Worm (Caenorhabditis elegans) whole organism, L3 larva: ENCODE measurements around the gene twk-17.
A peak's percentile ranks its signal among the peaks of the same experiment; 100 is the strongest.

Experiments used
- aly-2 ChIP-seq: fragments of 150-350 bp; optimal IDR thresholded peaks from 2 replicates; lab custom pipeline; 2014; ENCODE audit warnings: missing biosample characterization, missing genetic modification characterization
- egl-27 ChIP-seq: sonication (generic microtip); optimal IDR thresholded peaks from 4 replicates; lab custom pipeline; 2017; ENCODE audit warnings: missing biosample characterization, missing genetic modification reagents, missing genetic modification characterization
- egl-5 ChIP-seq: fragments of 150-350 bp; optimal IDR thresholded peaks from 2 replicates; lab custom pipeline; 2017; ENCODE audit warnings: missing biosample characterization, missing genetic modification reagents, missing genetic modification characterization, inconsistent platforms
- elt-1 ChIP-seq: fragments of 150-350 bp; optimal IDR thresholded peaks from 2 replicates; lab custom pipeline; 2014; ENCODE audit warnings: missing biosample characterization, missing genetic modification characterization
- elt-2 ChIP-seq: sonication (generic microtip); optimal IDR thresholded peaks from 2 replicates; lab custom pipeline; 2016; ENCODE audit warnings: missing genetic modification reagents, mild to moderate bottlenecking, missing genetic modification characterization, missing compliant biosample characterization
- fos-1 ChIP-seq: fragments of 150-350 bp; optimal IDR thresholded peaks from 2 replicates; lab custom pipeline; 2014; ENCODE audit warnings: missing biosample characterization, missing genetic modification characterization
- lin-39 ChIP-seq: fragments of 150-350 bp; optimal IDR thresholded peaks from 2 replicates; lab custom pipeline; 2018; ENCODE audit warnings: missing biosample characterization, missing genetic modification reagents, missing genetic modification characterization
- mdl-1 ChIP-seq: fragments of 150-350 bp; optimal IDR thresholded peaks from 2 replicates; lab custom pipeline; 2014; ENCODE audit warnings: missing biosample characterization, missing genetic modification characterization
- mml-1 ChIP-seq: fragments of 150-350 bp; sonication (generic microtip); optimal IDR thresholded peaks from 3 replicates; lab custom pipeline; 2014; ENCODE audit warnings: missing biosample characterization, missing genetic modification characterization
- nfya-1 ChIP-seq: sonication (generic microtip); optimal IDR thresholded peaks from 2 replicates; lab custom pipeline; 2017; ENCODE audit warnings: missing genetic modification characterization, mild to moderate bottlenecking, missing compliant biosample characterization, antibody characterized with exemption, moderate library complexity; ENCODE audit not compliant: insufficient read depth
- nhr-11 ChIP-seq: fragments of 150-350 bp; optimal IDR thresholded peaks from 2 replicates; lab custom pipeline; 2014; ENCODE audit warnings: missing biosample characterization, missing genetic modification characterization
- nhr-23 ChIP-seq: fragments of 150-350 bp; optimal IDR thresholded peaks from 2 replicates; lab custom pipeline; 2014; ENCODE audit warnings: missing biosample characterization, missing genetic modification reagents, missing genetic modification characterization
- nhr-237 ChIP-seq: fragments of 150-350 bp; optimal IDR thresholded peaks from 2 replicates; lab custom pipeline; 2014; ENCODE audit warnings: missing biosample characterization, missing genetic modification characterization
- nhr-25 ChIP-seq: sonication (generic microtip); optimal IDR thresholded peaks from 2 replicates; lab custom pipeline; 2017; ENCODE audit warnings: missing biosample characterization, missing genetic modification characterization
- nhr-43 ChIP-seq: sonication (generic microtip); optimal IDR thresholded peaks from 2 replicates; lab custom pipeline; 2016; ENCODE audit warnings: mild to moderate bottlenecking, missing genetic modification characterization, missing compliant biosample characterization; ENCODE audit not compliant: poor library complexity, severe bottlenecking
- nhr-67 ChIP-seq: fragments of 150-350 bp; optimal IDR thresholded peaks from 2 replicates; lab custom pipeline; 2014; ENCODE audit warnings: missing biosample characterization, missing genetic modification characterization
- nhr-77 ChIP-seq: fragments of 150-350 bp; optimal IDR thresholded peaks from 2 replicates; lab custom pipeline; 2014; ENCODE audit warnings: missing biosample characterization, missing genetic modification characterization
- skn-1 ChIP-seq: fragments of 150-350 bp; optimal IDR thresholded peaks from 2 replicates; lab custom pipeline; 2014; ENCODE audit warnings: missing biosample characterization, missing genetic modification characterization
- snpc-4 ChIP-seq: fragments of 150-350 bp; optimal IDR thresholded peaks from 2 replicates; lab custom pipeline; 2014; ENCODE audit warnings: missing biosample characterization, missing genetic modification characterization
- tbx-2 ChIP-seq: sonication (generic microtip); optimal IDR thresholded peaks from 2 replicates; lab custom pipeline; 2016; ENCODE audit warnings: mild to moderate bottlenecking, missing genetic modification characterization, missing compliant biosample characterization
- unc-39 ChIP-seq: sonication (generic microtip); optimal IDR thresholded peaks from 4 replicates; lab custom pipeline; 2017; ENCODE audit warnings: missing biosample characterization, missing genetic modification characterization
- zag-1 ChIP-seq: fragments of 150-350 bp; optimal IDR thresholded peaks from 2 replicates; lab custom pipeline; 2014; ENCODE audit warnings: missing biosample characterization, missing genetic modification characterization
- ztf-11 ChIP-seq: fragments of 150-350 bp; optimal IDR thresholded peaks from 2 replicates; lab custom pipeline; 2014; ENCODE audit warnings: missing biosample characterization, missing genetic modification characterization

twk-17 gene

DNA sequence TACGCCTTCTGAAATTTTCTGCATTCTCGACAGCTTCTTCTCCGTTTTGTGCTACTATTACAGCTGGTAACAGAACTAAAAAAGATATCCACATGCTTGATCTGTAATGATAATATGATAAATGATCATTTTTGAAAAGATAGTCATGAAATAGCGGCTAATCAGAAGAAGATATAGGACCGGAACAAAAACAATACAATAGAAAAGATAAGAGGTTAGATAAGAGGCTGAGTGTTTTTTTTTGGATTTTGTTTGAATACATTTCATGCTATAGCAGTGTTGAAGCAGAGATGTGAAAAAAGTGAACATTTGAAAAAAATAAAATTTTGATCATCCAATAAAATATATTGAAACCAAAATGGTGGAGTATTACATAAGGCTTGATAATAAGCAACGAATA, 53.6 kb downstream of the twk-17 start, which contains the start of gene F46C8.8:
TSS of gene F46C8.8 (minus strand) at position 101 of the 400 bp plus-strand sequence.
- TF ChIP-seq zag-1 (tag; lab: Kevin White, UChicago) = no peak
- no peak for TF ChIP-seq fos-1 (tag; lab: Kevin White, UChicago)
- TF ChIP-seq lin-39 (tag; lab: Kevin White, UChicago) = no peak
- TF ChIP-seq elt-1 (tag; lab: Kevin White, UChicago) = no peak
- TF ChIP-seq nhr-237 = no peak
- no peak for TF ChIP-seq nhr-77 (tag; lab: Kevin White, UChicago)
- TF ChIP-seq aly-2 (tag; lab: Kevin White, UChicago) = no peak
- TF ChIP-seq nhr-11 (tag; lab: Kevin White, UChicago) = no peak

DNA sequence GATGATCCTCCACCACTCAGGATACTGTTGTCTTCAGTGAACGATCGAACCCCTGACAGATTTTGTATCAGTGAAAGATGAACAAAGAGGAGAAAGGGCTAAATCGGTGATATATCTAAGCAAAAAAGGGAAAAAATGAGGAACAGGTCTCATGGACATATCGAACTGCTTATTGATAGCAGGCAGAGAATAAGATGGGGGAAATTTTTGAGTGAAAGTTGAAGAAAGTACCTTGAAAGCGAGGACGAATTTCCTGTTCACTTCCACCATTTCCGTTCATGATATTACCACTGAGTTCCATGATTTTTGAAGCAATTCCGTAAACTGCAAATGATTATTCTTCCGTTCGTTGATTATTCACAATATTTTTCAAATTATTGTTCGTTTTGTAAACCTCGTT, 54.6 kb downstream of the twk-17 start:
- TF ChIP-seq nhr-25 (tag; lab: Kevin White, UChicago) (peak; percentile 18), skn-1 (tag; lab: Kevin White, UChicago) (no peak), nhr-67 (tag; lab: Kevin White, UChicago) (no peak), zag-1 (tag; lab: Kevin White, UChicago) (no peak), mml-1 (tag; lab: Kevin White, UChicago) (no peak), nhr-43 (tag; lab: Kevin White, UChicago) (peak; percentile 18), egl-5 (tag; lab: Kevin White, UChicago) (no peak), ztf-11 (tag; lab: Kevin White, UChicago) (no peak)

DNA sequence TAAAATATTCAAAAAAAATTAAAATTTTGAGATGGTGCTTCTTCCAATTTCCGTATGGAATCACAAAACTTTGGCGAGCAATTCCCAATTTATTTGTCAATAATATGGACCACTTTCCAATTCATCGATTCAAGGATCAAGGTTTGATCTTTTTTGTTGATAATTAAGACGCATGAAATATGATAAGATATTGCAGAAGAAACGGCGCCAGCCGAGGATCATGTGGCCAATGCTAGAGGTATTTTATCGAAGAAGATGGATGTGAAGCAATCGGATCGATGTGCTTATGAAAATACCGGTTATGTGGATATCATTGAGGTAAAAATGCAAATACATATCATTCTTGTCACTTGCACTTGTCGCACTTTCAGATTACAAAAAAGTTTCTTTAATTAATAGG, 57.4 kb downstream of the twk-17 start:
- no peak for TF ChIP-seq elt-1 (tag; lab: Kevin White, UChicago)
- peak; percentile 15 for TF ChIP-seq nhr-25 (tag; lab: Kevin White, UChicago)
- TF ChIP-seq egl-27 = no peak
- TF ChIP-seq nhr-77 (tag; lab: Kevin White, UChicago) = no peak
- no peak for TF ChIP-seq tbx-2 (tag; lab: Kevin White, UChicago)
- TF ChIP-seq unc-39 (tag; lab: Kevin White, UChicago) = no peak
- peak; percentile 42 for TF ChIP-seq nhr-43 (tag; lab: Kevin White, UChicago)
- TF ChIP-seq nfya-1 = no peak
- no peak for TF ChIP-seq nhr-23 (tag; lab: Kevin White, UChicago)
- TF ChIP-seq mdl-1 = no peak
- TF ChIP-seq egl-5 (tag; lab: Kevin White, UChicago) = no peak
- no peak for TF ChIP-seq lin-39 (tag; lab: Kevin White, UChicago)
- TF ChIP-seq snpc-4 (tag; lab: Kevin White, UChicago) = no peak
- TF ChIP-seq elt-2 (tag; lab: Kevin White, UChicago) = no peak
